Worm (Caenorhabditis elegans): Measurements from ENCODE around the gene mrps-21.

DNA sequence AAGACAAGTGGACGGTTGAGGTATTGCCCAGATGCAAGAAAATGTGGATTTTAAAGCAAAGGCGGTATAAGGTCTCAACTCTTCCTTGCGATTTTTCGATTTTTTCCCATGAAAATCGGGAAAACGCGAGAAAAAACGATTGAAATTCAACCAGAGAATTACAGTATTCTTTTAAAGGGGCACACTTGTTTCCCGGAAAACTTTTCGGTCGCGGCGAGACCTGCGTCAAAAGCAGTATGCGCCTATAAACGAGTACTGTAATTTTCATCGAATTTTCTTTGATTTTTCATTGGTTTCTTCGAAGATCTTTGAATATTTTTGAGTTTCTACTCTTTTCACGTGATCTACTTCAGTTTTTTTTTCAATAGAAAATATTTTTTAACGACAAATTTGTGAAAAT is 5.6 kb downstream of the mrps-21 start:
- no peak for TF ChIP-seq W03F9.2 (tag; optimal IDR thresholded peaks at IDR 0.05)
- no peak for TF ChIP-seq him-1 (tag; optimal IDR thresholded peaks at IDR 0.05)
- TF ChIP-seq dao-5 (tag; optimal IDR thresholded peaks at IDR 0.05): no peak
